Fruit fly (Drosophila melanogaster) whole organism, wandering third instar larva: ENCODE data around the gene mew.

Experiments used
- Abd-B ChIP-seq: fragments of >200 bp; optimal IDR thresholded peaks from 2 replicates; lab custom pipeline; 2017; ENCODE audit warnings: missing biosample characterization, missing genetic modification characterization
- CG32264 ChIP-seq: fragments of 200-800 bp; sonication (Bioruptor generic); optimal IDR thresholded peaks from 2 replicates; lab custom pipeline; 2016; ENCODE audit warnings: missing biosample characterization, missing genetic modification characterization
- CG9705 ChIP-seq: fragments of 200-800 bp; sonication (Bioruptor generic); optimal IDR thresholded peaks from 2 replicates; lab custom pipeline; 2018; ENCODE audit warnings: missing biosample characterization, mild to moderate bottlenecking, missing genetic modification characterization
- CrebA ChIP-seq: fragments of 200-800 bp; sonication (Bioruptor generic); optimal IDR thresholded peaks from 2 replicates; lab custom pipeline; 2016; ENCODE audit warnings: missing biosample characterization, mild to moderate bottlenecking, missing genetic modification characterization, borderline replicate concordance
- GATAd ChIP-seq: sonication (Bioruptor generic); optimal IDR thresholded peaks from 2 replicates; lab custom pipeline; 2016; ENCODE audit warnings: missing biosample characterization, missing genetic modification characterization
- HLH106 ChIP-seq: fragments of 200-800 bp; optimal IDR thresholded peaks from 3 replicates; lab custom pipeline; 2019; ENCODE audit warnings: missing biosample characterization, mild to moderate bottlenecking, missing genetic modification characterization, moderate library complexity
- Hnf4 ChIP-seq: fragments of 200-800 bp; sonication (Bioruptor generic); optimal IDR thresholded peaks from 2 replicates; lab custom pipeline; 2016; ENCODE audit warnings: missing biosample characterization, mild to moderate bottlenecking, missing genetic modification characterization
- Hr83 ChIP-seq: fragments of 200-300 bp; sonication (Bioruptor generic); optimal IDR thresholded peaks from 2 replicates; lab custom pipeline; 2016; ENCODE audit warnings: missing biosample characterization, mild to moderate bottlenecking, missing genetic modification characterization, moderate library complexity; ENCODE audit not compliant: poor library complexity, severe bottlenecking
- Jra ChIP-seq: sonication (Bioruptor generic); optimal IDR thresholded peaks from 2 replicates; lab custom pipeline; 2016; ENCODE audit warnings: missing biosample characterization, missing genetic modification characterization
- Myc ChIP-seq: fragments of >200 bp; optimal IDR thresholded peaks from 2 replicates; lab custom pipeline; 2017
- OdsH ChIP-seq: fragments of 200-800 bp; sonication (Bioruptor generic); optimal IDR thresholded peaks from 2 replicates; lab custom pipeline; 2016; ENCODE audit warnings: missing biosample characterization, mild to moderate bottlenecking, missing genetic modification characterization
- Rel ChIP-seq, 2 experiments: fragments of 200-800 bp; sonication (Bioruptor generic) in 1 of 2; optimal IDR thresholded peaks; 2 replicates in 1 of 2; 3 replicates in 1 of 2; lab custom pipeline; 2016 to 2019; ENCODE audit warnings: mild to moderate bottlenecking in 2 of 2, missing biosample characterization in 2 of 2, missing genetic modification characterization in 2 of 2, moderate library complexity in 1 of 2
- Sp1 ChIP-seq: fragments of 200-800 bp; sonication (Bioruptor generic); optimal IDR thresholded peaks from 3 replicates; lab custom pipeline; 2019; ENCODE audit warnings: missing biosample characterization, mild to moderate bottlenecking, missing genetic modification characterization, moderate library complexity
- br ChIP-seq: fragments of 200-800 bp; sonication (Bioruptor generic); optimal IDR thresholded peaks from 2 replicates; lab custom pipeline; 2016; ENCODE audit warnings: missing biosample characterization, missing genetic modification characterization
- brk ChIP-seq: fragments of 200-800 bp; sonication (Bioruptor generic); optimal IDR thresholded peaks from 2 replicates; lab custom pipeline; 2016; ENCODE audit warnings: missing biosample characterization, mild to moderate bottlenecking, missing genetic modification characterization
- dl ChIP-seq, 2 experiments: fragments of 175-275, 200-275 bp in 1 of 2; fragments of 200-275 bp in 1 of 2; sonication (Bioruptor generic); optimal IDR thresholded peaks; lab custom pipeline; 2018; ENCODE audit warnings: mild to moderate bottlenecking in 2 of 2, missing biosample characterization in 2 of 2, missing genetic modification characterization in 2 of 2, moderate library complexity in 2 of 2; ENCODE audit not compliant: partially characterized antibody in 2 of 2, insufficient read depth in 1 of 2
- dmrt93B ChIP-seq: fragments of 200-800 bp; sonication (Bioruptor generic); optimal IDR thresholded peaks from 2 replicates; lab custom pipeline; 2018; ENCODE audit warnings: missing biosample characterization, mild to moderate bottlenecking, missing genetic modification characterization
- dsf ChIP-seq: sonication (Bioruptor generic); optimal IDR thresholded peaks from 2 replicates; lab custom pipeline; 2016; ENCODE audit warnings: missing biosample characterization, missing genetic modification characterization, borderline replicate concordance
- foxo ChIP-seq, 2 experiments: fragments of 200-800 bp; sonication (Bioruptor generic); optimal IDR thresholded peaks; 2 replicates in 1 of 2; 3 replicates in 1 of 2; lab custom pipeline; 2016 to 2017; ENCODE audit warnings: missing biosample characterization in 2 of 2, missing genetic modification characterization in 2 of 2
- jim ChIP-seq: fragments of 175-275, 200-325 bp; sonication (Bioruptor generic); optimal IDR thresholded peaks from 2 replicates; lab custom pipeline; 2016; ENCODE audit warnings: missing biosample characterization, mild to moderate bottlenecking, missing genetic modification characterization
- lola ChIP-seq: fragments of >200 bp; optimal IDR thresholded peaks from 2 replicates; lab custom pipeline; 2017; ENCODE audit warnings: missing biosample characterization, missing genetic modification characterization
- psq ChIP-seq: fragments of 200-800 bp; sonication (Bioruptor generic); optimal IDR thresholded peaks from 3 replicates; lab custom pipeline; 2017; ENCODE audit warnings: missing biosample characterization, mild to moderate bottlenecking, missing genetic modification characterization, moderate library complexity
- rgr ChIP-seq: fragments of 200-800 bp; sonication (Bioruptor generic); optimal IDR thresholded peaks from 3 replicates; lab custom pipeline; 2016; ENCODE audit warnings: missing biosample characterization, mild to moderate bottlenecking, missing genetic modification characterization
- sage ChIP-seq: fragments of 200-800 bp; sonication (Bioruptor generic); optimal IDR thresholded peaks from 2 replicates; lab custom pipeline; 2016; ENCODE audit warnings: missing biosample characterization, mild to moderate bottlenecking, missing genetic modification characterization
- sv ChIP-seq: fragments of 200-800 bp; sonication (Bioruptor generic); optimal IDR thresholded peaks from 3 replicates; lab custom pipeline; 2016; ENCODE audit warnings: missing biosample characterization, missing genetic modification characterization
- tai ChIP-seq: sonication (Bioruptor generic); optimal IDR thresholded peaks from 2 replicates; lab custom pipeline; 2016; ENCODE audit warnings: missing biosample characterization, missing genetic modification characterization

Gene mew

DNA sequence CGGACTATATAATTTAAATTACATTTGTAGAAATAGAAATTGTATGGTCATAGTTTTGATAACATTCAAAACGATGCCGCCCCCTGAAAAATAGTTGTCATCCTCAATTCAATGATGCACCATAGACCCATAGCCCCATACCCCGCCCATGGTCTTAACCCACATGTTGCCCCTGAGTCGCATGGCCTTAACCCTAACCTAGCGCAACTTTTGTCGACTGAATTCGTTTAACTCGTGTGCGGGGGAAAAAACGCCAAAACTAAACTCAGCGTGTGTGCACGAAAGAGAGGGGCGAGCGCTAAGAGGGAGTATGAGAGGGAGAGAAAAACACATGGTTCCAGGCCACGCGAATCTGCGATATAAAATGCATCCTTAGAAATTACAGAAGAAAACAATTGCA, 47.9 kb downstream of the mew start:
- TF ChIP-seq OdsH (GFP tag; lab: Kevin White, UChicago) = no peak
- no peak for TF ChIP-seq GATAd
- no peak for TF ChIP-seq jim (GFP tag; lab: Kevin White, UChicago)
- no peak for TF ChIP-seq psq
- TF ChIP-seq brk (GFP tag; lab: Kevin White, UChicago) = no peak
- no peak for TF ChIP-seq HLH106 (tag; lab: Kevin White, UChicago)
- TF ChIP-seq Abd-B (GFP tag; lab: Kevin White, UChicago) = no peak
- no peak for TF ChIP-seq tai (GFP tag; lab: Kevin White, UChicago)
- TF ChIP-seq Sp1 (GFP tag; lab: Kevin White, UChicago) = no peak
- no peak for TF ChIP-seq CG32264
- TF ChIP-seq CrebA (GFP tag; lab: Kevin White, UChicago) = no peak
- TF ChIP-seq, all 38 proteins: peak for 0

dm6 chrX:13209410-13209809, 48.9 kb downstream of the mew start:
- TF ChIP-seq Rel (GFP tag; optimal IDR thresholded peaks at IDR 0.05; lab: Kevin White, UChicago) (no peak), Rel (tag; optimal IDR thresholded peaks at IDR 0.05; lab: Kevin White, UChicago) (no peak), Sp1 (GFP tag; lab: Kevin White, UChicago) (peak; percentile 53), Abd-B (GFP tag; lab: Kevin White, UChicago) (no peak), lola (no peak)

DNA sequence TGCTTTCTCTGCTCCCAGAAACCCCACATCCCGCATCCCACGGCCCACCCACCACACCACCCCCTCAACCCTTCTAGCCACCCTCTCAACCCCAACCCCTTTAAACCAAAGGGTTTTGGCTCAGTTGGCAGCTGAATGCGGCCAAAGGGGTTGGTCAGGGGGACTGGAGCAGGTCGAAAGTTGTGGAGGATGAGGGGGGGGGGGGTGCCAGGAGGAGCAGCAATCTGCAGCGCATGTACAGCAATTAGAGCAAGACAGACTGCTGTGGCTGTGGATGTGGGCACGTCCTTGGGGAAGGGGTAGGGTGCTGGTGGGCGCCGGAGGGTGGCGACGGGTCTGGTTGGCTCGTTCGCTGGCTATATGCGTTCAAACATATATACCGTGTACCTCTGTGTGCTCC, 49.7 kb downstream of the mew start:
- no peak for TF ChIP-seq CG9705 (GFP tag; lab: Kevin White, UChicago)
- no peak for TF ChIP-seq Abd-B (GFP tag; lab: Kevin White, UChicago)
- TF ChIP-seq GATAd = no peak
- no peak for TF ChIP-seq HLH106 (tag; lab: Kevin White, UChicago)
- TF ChIP-seq Hr83 (GFP tag; lab: Kevin White, UChicago) = no peak

- TF ChIP-seq rgr (GFP tag; lab: Kevin White, UChicago) (peak; percentile 1), HLH106 (tag; lab: Kevin White, UChicago) (peak; percentile 17), psq (peak; percentile 6), CG9705 (GFP tag; lab: Kevin White, UChicago) (no peak)
These were observed 50.2 kb downstream of the mew start for dm6 chrX:13208075-13208474.

DNA sequence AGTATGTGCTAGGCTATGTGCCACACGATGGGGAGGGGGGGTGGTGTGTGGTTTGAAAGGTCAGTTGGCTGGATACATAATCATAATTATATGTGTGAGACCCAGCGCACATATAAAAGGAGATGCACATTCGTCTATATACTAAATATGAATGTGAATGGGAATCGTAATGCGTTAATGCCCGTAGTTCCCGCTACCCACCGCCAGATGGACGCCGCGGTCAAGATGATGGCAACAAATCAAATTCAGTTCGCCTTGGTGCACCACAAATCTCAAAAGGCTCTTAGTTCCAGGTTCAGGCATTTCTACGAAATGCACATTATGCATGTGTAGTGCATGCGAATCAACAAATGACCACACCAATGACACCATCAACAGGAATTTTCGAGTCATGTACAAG, 53.6 kb downstream of the mew start:
- no peak for TF ChIP-seq Sp1 (GFP tag; lab: Kevin White, UChicago)
- no peak for TF ChIP-seq dl (GFP tag; optimal IDR thresholded peaks at IDR 0.05; lab: Kevin White, UChicago; ENCODE audit: insufficient read depth in 1 of 2, partially characterized antibody in 2 of 2)
- no peak for TF ChIP-seq sage
- TF ChIP-seq Myc (lab: Kevin White, UChicago) = no peak
- TF ChIP-seq CG32264 = no peak
- TF ChIP-seq psq = no peak
- no peak for TF ChIP-seq Hnf4
- no peak for TF ChIP-seq rgr (GFP tag; lab: Kevin White, UChicago)
- no peak for TF ChIP-seq GATAd
- no peak for TF ChIP-seq Jra (GFP tag; lab: Kevin White, UChicago)
- TF ChIP-seq dsf (GFP tag; lab: Kevin White, UChicago) = no peak
- TF ChIP-seq Rel (GFP tag; optimal IDR thresholded peaks at IDR 0.05; lab: Kevin White, UChicago) = no peak
- no peak for TF ChIP-seq Rel (tag; optimal IDR thresholded peaks at IDR 0.05; lab: Kevin White, UChicago)
- TF ChIP-seq foxo (GFP tag; optimal IDR thresholded peaks at IDR 0.05; lab: Kevin White, UChicago) = no peak
- no peak for TF ChIP-seq Hr83 (GFP tag; lab: Kevin White, UChicago)
- TF ChIP-seq sv (GFP tag; lab: Kevin White, UChicago) = no peak
- no peak for TF ChIP-seq dmrt93B
- TF ChIP-seq br (GFP tag; lab: Kevin White, UChicago) = no peak
- no peak for TF ChIP-seq OdsH (GFP tag; lab: Kevin White, UChicago)
- TF ChIP-seq, all 38 proteins: peak for 0

DNA sequence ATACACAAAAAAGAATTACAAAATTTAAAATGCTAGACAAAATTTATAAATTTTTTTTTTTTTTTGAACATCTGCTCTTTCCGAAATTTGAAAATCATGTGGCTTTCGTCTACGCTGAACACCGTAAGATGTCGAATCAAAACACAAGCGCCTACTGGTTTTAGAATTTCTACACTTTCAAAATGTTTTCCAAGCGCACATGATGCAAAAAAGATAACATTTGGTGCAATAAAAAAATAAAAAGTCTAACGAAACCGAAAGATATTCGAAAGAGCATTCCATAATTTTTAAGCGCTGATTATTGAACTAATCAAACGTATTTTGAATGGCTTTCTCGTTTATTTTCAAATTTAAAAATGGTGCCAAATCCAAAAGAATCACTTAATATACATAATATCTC, 56.1 kb downstream of the mew start, which contains the start of gene CG44437:
CG44437 (minus strand) TSS at position 101 of the 400 bp plus-strand sequence.
- no peak for TF ChIP-seq dl (GFP tag; optimal IDR thresholded peaks at IDR 0.05; lab: Kevin White, UChicago; ENCODE audit: insufficient read depth in 1 of 2, partially characterized antibody in 2 of 2)
